Fruit fly (Drosophila melanogaster) whole organism, embryonic: ENCODE measurements around the gene CG5050.
A peak's percentile ranks its signal among the peaks of the same experiment; 100 is the strongest.

Experiments used
- CG10543 ChIP-seq: fragments of 200-800 bp; sonication (Bioruptor generic); optimal IDR thresholded peaks from 3 replicates; lab custom pipeline; 2017; ENCODE audit warnings: missing biosample characterization, mild to moderate bottlenecking, missing genetic modification characterization, moderate library complexity
- CG11085 ChIP-seq: fragments of 200-800 bp; sonication (Bioruptor generic); IDR thresholded peaks from 2 replicates; pipeline ENCODE4 v1.3.6; 2022; ENCODE audit warnings: missing biosample characterization, missing genetic modification characterization
- CG12155 ChIP-seq: fragments of 200-800 bp; sonication (Bioruptor generic); optimal IDR thresholded peaks from 3 replicates; lab custom pipeline; 2016; ENCODE audit warnings: missing biosample characterization, missing genetic modification characterization
- CG14710 ChIP-seq: fragments of 200-800 bp; sonication (Bioruptor generic); optimal IDR thresholded peaks from 3 replicates; lab custom pipeline; 2019; ENCODE audit warnings: missing biosample characterization, mild to moderate bottlenecking, missing genetic modification characterization, moderate library complexity
- CG17612 ChIP-seq: fragments of 200-800 bp; sonication (Bioruptor generic); IDR thresholded peaks from 2 replicates; pipeline ENCODE4 v1.3.6; 2022; ENCODE audit warnings: missing biosample characterization, missing genetic modification characterization
- CG32532 ChIP-seq: fragments of 200-800 bp; sonication (Bioruptor generic); IDR thresholded peaks from 2 replicates; pipeline ENCODE4 v1.3.6; 2022; ENCODE audit warnings: missing biosample characterization, missing genetic modification characterization
- CG34224 ChIP-seq: fragments of 200-800 bp; sonication (Bioruptor generic); IDR thresholded peaks from 3 replicates; pipeline ENCODE4 v1.3.6; 2022; ENCODE audit warnings: missing biosample characterization, missing genetic modification characterization; ENCODE audit not compliant: partially characterized antibody
- CG6272 ChIP-seq: fragments of 200-800 bp; sonication (Bioruptor generic); IDR thresholded peaks from 2 replicates; pipeline ENCODE4 v1.3.6; 2022; ENCODE audit warnings: missing biosample characterization, missing genetic modification characterization
- CG6813 ChIP-seq: fragments of 200-800 bp; sonication (Bioruptor generic); optimal IDR thresholded peaks from 2 replicates; lab custom pipeline; 2017; ENCODE audit warnings: missing biosample characterization, missing genetic modification characterization, mild to moderate bottlenecking, moderate library complexity, missing genetic modification reagents
- CG7839 ChIP-seq: fragments of 200-800 bp; sonication (Bioruptor generic); optimal IDR thresholded peaks from 3 replicates; lab custom pipeline; 2018; ENCODE audit warnings: missing biosample characterization, mild to moderate bottlenecking, missing genetic modification characterization, moderate library complexity
- CG9437 ChIP-seq: fragments of 200-800 bp; sonication (Bioruptor generic); optimal IDR thresholded peaks from 2 replicates; lab custom pipeline; 2018; ENCODE audit warnings: missing biosample characterization, mild to moderate bottlenecking, missing genetic modification characterization
- D19A ChIP-seq: fragments of 200-800 bp; optimal IDR thresholded peaks from 3 replicates; lab custom pipeline; 2019; ENCODE audit warnings: missing biosample characterization, mild to moderate bottlenecking, missing genetic modification characterization, moderate library complexity
- Dfd ChIP-seq, 2 experiments: fragments of >200 bp; optimal IDR thresholded peaks; 2 replicates each; lab custom pipeline; 2017; ENCODE audit warnings: missing biosample characterization in 2 of 2, missing genetic modification characterization in 2 of 2
- HmgD ChIP-seq: fragments of 200-800 bp; sonication (Bioruptor generic); optimal IDR thresholded peaks from 3 replicates; lab custom pipeline; 2016; ENCODE audit warnings: missing biosample characterization, missing genetic modification characterization
- Hmx ChIP-seq: fragments of 200-800 bp; sonication (Bioruptor generic); optimal IDR thresholded peaks from 2 replicates; lab custom pipeline; 2016; ENCODE audit warnings: missing biosample characterization, missing genetic modification characterization
- Kr ChIP-seq: fragments of 200-800 bp; sonication (Bioruptor generic); optimal IDR thresholded peaks from 2 replicates; lab custom pipeline; 2017; ENCODE audit warnings: missing biosample characterization, mild to moderate bottlenecking, missing genetic modification characterization
- Lim3 ChIP-seq: fragments of 200-800 bp; sonication (Bioruptor generic); IDR thresholded peaks from 2 replicates; pipeline ENCODE4 v1.3.6; 2022; ENCODE audit warnings: missing biosample characterization, missing genetic modification characterization
- MESR4 ChIP-seq: fragments of 200-800 bp; sonication (Bioruptor generic); optimal IDR thresholded peaks from 2 replicates; lab custom pipeline; 2018; ENCODE audit warnings: missing biosample characterization, mild to moderate bottlenecking, missing genetic modification characterization, moderate library complexity
- NC2α ChIP-seq: fragments of 200-800 bp; sonication (Bioruptor generic); optimal IDR thresholded peaks from 2 replicates; lab custom pipeline; 2016; ENCODE audit warnings: missing biosample characterization, missing genetic modification characterization
- Nf-YB ChIP-seq: fragments of 200-800 bp; sonication (Bioruptor generic); optimal IDR thresholded peaks from 3 replicates; lab custom pipeline; 2019; ENCODE audit warnings: missing biosample characterization, mild to moderate bottlenecking, missing genetic modification characterization, moderate library complexity
- Rfx ChIP-seq: fragments of 200-800 bp; sonication (Bioruptor generic); IDR thresholded peaks from 2 replicates; pipeline ENCODE4 v1.3.6; 2022; ENCODE audit warnings: missing biosample characterization, missing genetic modification characterization
- Xrp1 ChIP-seq: fragments of 200-800 bp; sonication (Bioruptor generic); IDR thresholded peaks from 2 replicates; pipeline ENCODE4 v1.3.6; 2022; ENCODE audit warnings: missing biosample characterization, missing genetic modification characterization
- dmrt99B ChIP-seq: fragments of 200-800 bp; sonication (Bioruptor generic); optimal IDR thresholded peaks from 2 replicates; lab custom pipeline; 2018; ENCODE audit warnings: missing biosample characterization, mild to moderate bottlenecking, missing genetic modification characterization, moderate library complexity
- emc ChIP-seq: fragments of 200-800 bp; sonication (Bioruptor generic); optimal IDR thresholded peaks from 2 replicates; lab custom pipeline; 2016; ENCODE audit warnings: missing biosample characterization, missing genetic modification characterization
- en ChIP-seq: fragments of 200-800 bp; sonication (Bioruptor generic); optimal IDR thresholded peaks from 2 replicates; lab custom pipeline; 2016; ENCODE audit warnings: missing biosample characterization, missing genetic modification characterization
- fd3F ChIP-seq: fragments of 200-800 bp; sonication (Bioruptor generic); optimal IDR thresholded peaks from 2 replicates; lab custom pipeline; 2018; ENCODE audit warnings: missing biosample characterization, mild to moderate bottlenecking, missing genetic modification characterization, moderate library complexity
- fd96Cb ChIP-seq: fragments of 200-800 bp; sonication (Bioruptor generic); optimal IDR thresholded peaks from 2 replicates; lab custom pipeline; 2018; ENCODE audit warnings: missing biosample characterization, mild to moderate bottlenecking, missing genetic modification characterization, moderate library complexity
- gcm ChIP-seq: fragments of 200-800 bp; sonication (Bioruptor generic); optimal IDR thresholded peaks from 2 replicates; lab custom pipeline; 2019; ENCODE audit warnings: missing biosample characterization, mild to moderate bottlenecking, missing genetic modification characterization, moderate library complexity
- grau ChIP-seq: fragments of 200-800 bp; optimal IDR thresholded peaks from 3 replicates; lab custom pipeline; 2019; ENCODE audit warnings: missing biosample characterization, mild to moderate bottlenecking, missing genetic modification characterization, moderate library complexity
- h ChIP-seq: fragments of >200 bp; optimal IDR thresholded peaks from 2 replicates; lab custom pipeline; 2017
- insv ChIP-seq, 2 experiments: fragments of 200-800 bp; sonication (Bioruptor generic); optimal IDR thresholded peaks; 3 replicates each; lab custom pipeline; 2016 to 2018; ENCODE audit warnings: missing biosample characterization in 2 of 2, missing genetic modification characterization in 2 of 2
- jigr1 ChIP-seq: fragments of 200-800 bp; sonication (Bioruptor generic); IDR thresholded peaks from 3 replicates; pipeline ENCODE4 v1.3.6; 2022; ENCODE audit warnings: missing biosample characterization, missing genetic modification characterization
- kni ChIP-seq: fragments of 200-800 bp; sonication (Bioruptor generic); optimal IDR thresholded peaks from 3 replicates; lab custom pipeline; 2017; ENCODE audit warnings: mild to moderate bottlenecking, missing biosample characterization, missing genetic modification reagents, missing genetic modification characterization
- lilli ChIP-seq: fragments of 200-800 bp; sonication (Bioruptor generic); optimal IDR thresholded peaks from 3 replicates; lab custom pipeline; 2016; ENCODE audit warnings: missing biosample characterization, missing genetic modification characterization
- nerfin-2 ChIP-seq: fragments of 200-800 bp; sonication (Bioruptor generic); IDR thresholded peaks from 2 replicates; pipeline ENCODE4 v1.3.6; 2022; ENCODE audit warnings: missing biosample characterization, missing genetic modification characterization; ENCODE audit not compliant: partially characterized antibody
- oc ChIP-seq: fragments of 200-800 bp; sonication (Bioruptor generic); optimal IDR thresholded peaks from 2 replicates; lab custom pipeline; 2018; ENCODE audit warnings: missing biosample characterization, mild to moderate bottlenecking, missing genetic modification characterization, moderate library complexity
- onecut ChIP-seq: fragments of 200-800 bp; sonication (Bioruptor generic); IDR thresholded peaks from 2 replicates; pipeline ENCODE4 v1.3.6; 2022; ENCODE audit warnings: missing biosample characterization, missing genetic modification characterization
- pita ChIP-seq: fragments of 200-800 bp; sonication (Bioruptor generic); optimal IDR thresholded peaks from 2 replicates; lab custom pipeline; 2017; ENCODE audit warnings: missing biosample characterization, mild to moderate bottlenecking, missing genetic modification characterization
- prd ChIP-seq, 3 experiments: fragments of >200 bp in 2 of 3; fragments of 200-800 bp in 1 of 3; sonication (Bioruptor generic) in 1 of 3; optimal IDR thresholded peaks in 2 of 3; IDR thresholded peaks in 1 of 3; 2 replicates in 2 of 3; 3 replicates in 1 of 3; pipeline versions ENCODE4 v1.3.6 to Lab custom; 2017 to 2022; ENCODE audit warnings: missing biosample characterization in 1 of 3, missing genetic modification characterization in 1 of 3
- sc ChIP-seq, 3 experiments: fragments of >200 bp in 2 of 3; fragments of 200-800 bp in 1 of 3; sonication (Bioruptor generic) in 1 of 3; optimal IDR thresholded peaks; 2 replicates in 2 of 3; 3 replicates in 1 of 3; lab custom pipeline; 2017; ENCODE audit warnings: mild to moderate bottlenecking in 1 of 3, missing biosample characterization in 1 of 3, missing genetic modification characterization in 1 of 3, missing genetic modification reagents in 1 of 3
- scrt ChIP-seq: fragments of 200-800 bp; sonication (Bioruptor generic); optimal IDR thresholded peaks from 2 replicates; lab custom pipeline; 2018; ENCODE audit warnings: missing biosample characterization, mild to moderate bottlenecking, missing genetic modification characterization, moderate library complexity
- sisA ChIP-seq: fragments of 200-800 bp; sonication (Bioruptor generic); IDR thresholded peaks from 2 replicates; pipeline ENCODE4 v1.3.6; 2022; ENCODE audit warnings: missing biosample characterization, missing genetic modification characterization
- so ChIP-seq: fragments of 200-800 bp; sonication (Bioruptor generic); IDR thresholded peaks from 3 replicates; pipeline ENCODE4 v1.3.6; 2022; ENCODE audit warnings: missing biosample characterization, missing genetic modification characterization
- sug ChIP-seq: fragments of 200-800 bp; optimal IDR thresholded peaks from 2 replicates; lab custom pipeline; 2019; ENCODE audit warnings: missing biosample characterization, mild to moderate bottlenecking, missing genetic modification characterization, moderate library complexity
- tap ChIP-seq: fragments of 200-800 bp; optimal IDR thresholded peaks from 3 replicates; lab custom pipeline; 2019; ENCODE audit warnings: missing biosample characterization, mild to moderate bottlenecking, missing genetic modification characterization, moderate library complexity
- tgo ChIP-seq: fragments of 200-800 bp; sonication (Bioruptor generic); IDR thresholded peaks from 3 replicates; pipeline ENCODE4 v1.3.6; 2022; ENCODE audit warnings: missing biosample characterization, missing genetic modification characterization
- twi ChIP-seq: fragments of 200-800 bp; optimal IDR thresholded peaks from 2 replicates; lab custom pipeline; 2019; ENCODE audit warnings: missing biosample characterization, mild to moderate bottlenecking, missing genetic modification characterization, moderate library complexity
- zen ChIP-seq: fragments of 200-800 bp; sonication (Bioruptor generic); optimal IDR thresholded peaks from 3 replicates; lab custom pipeline; 2018; ENCODE audit warnings: missing biosample characterization, mild to moderate bottlenecking, missing genetic modification characterization, moderate library complexity

The CG5050 gene

DNA sequence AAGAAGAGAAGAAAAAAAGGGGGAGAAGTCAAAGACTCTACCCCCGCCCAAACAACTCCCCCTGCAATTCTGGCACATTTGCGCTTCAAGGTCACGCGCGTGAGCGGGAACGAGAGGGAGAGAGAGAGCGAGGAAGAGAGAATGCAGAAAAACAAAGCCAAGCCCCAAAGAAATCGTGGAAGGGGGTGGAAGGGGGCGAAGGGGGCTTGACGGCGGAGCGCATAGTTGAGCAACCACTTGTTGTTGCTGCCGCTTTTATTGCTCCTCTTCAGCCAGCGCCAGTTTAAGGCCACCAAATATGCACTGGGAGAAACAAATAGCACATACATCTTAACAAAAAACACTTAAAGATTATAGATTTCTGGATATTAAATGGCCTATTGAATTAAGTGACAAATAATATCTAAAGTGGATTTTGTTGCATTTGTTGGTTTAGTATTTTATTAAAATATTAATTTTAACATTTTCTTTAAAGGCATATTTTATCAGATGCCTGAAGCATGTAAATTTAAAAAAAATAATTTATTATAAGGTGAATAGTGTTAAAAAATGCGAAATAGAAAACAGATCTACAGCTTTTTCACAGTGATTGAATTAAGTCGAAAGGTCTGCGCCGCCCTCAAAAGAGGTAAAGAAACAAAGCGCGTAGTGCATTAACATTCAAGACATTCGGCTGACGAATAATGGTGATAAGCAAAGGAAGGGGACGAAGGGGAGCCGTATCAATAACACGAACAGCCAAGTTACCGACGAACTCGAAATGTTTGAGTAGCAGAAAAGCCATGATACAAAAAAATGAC, 22.7 kb upstream of the CG5050 start (continued):
- TF ChIP-seq twi (tag; lab: Kevin White, UChicago): peak; percentile 73
- peak; percentile 93 for TF ChIP-seq zen (tag; lab: Kevin White, UChicago)
- no peak for TF ChIP-seq emc (GFP tag; lab: Kevin White, UChicago)
- no peak for TF ChIP-seq pita (GFP tag; lab: Kevin White, UChicago)
- TF ChIP-seq lilli (GFP tag; lab: Kevin White, UChicago): peak; percentile 67
- no peak for TF ChIP-seq h (lab: Kevin White, UChicago)
- peak; percentile 94 for TF ChIP-seq sisA
- peak; percentile 82 for TF ChIP-seq sug
- peak in 1 of 2 experiments; percentile 3 for TF ChIP-seq insv (GFP tag; optimal IDR thresholded peaks at IDR 0.05; lab: Kevin White, UChicago)
- peak; percentile 88 for TF ChIP-seq Nf-YB (GFP tag; lab: Kevin White, UChicago)
- no peak; the same call in 1 of the 2 replicates for TF ChIP-seq CG17612 (GFP tag; lab: Robert Waterston, UW)
- peak; percentile 83 for TF ChIP-seq kni (GFP tag; lab: Kevin White, UChicago)
- TF ChIP-seq onecut (GFP tag; lab: Robert Waterston, UW): peak; percentile 63
- TF ChIP-seq CG34224 (GFP tag; lab: Robert Waterston, UW): no peak
- TF ChIP-seq MESR4 (GFP tag; lab: Kevin White, UChicago): peak; percentile 8
- peak; percentile 74 for TF ChIP-seq tgo (GFP tag; lab: Robert Waterston, UW)
- TF ChIP-seq nerfin-2: no peak
- peak; percentile 90 for TF ChIP-seq CG6272 (GFP tag; lab: Robert Waterston, UW)
- TF ChIP-seq so (GFP tag; lab: Robert Waterston, UW): peak; percentile 96
- peak; percentile 81 for TF ChIP-seq fd3F
- peak; percentile 97 for TF ChIP-seq CG14710
- TF ChIP-seq Dfd (GFP tag; optimal IDR thresholded peaks at IDR 0.05; lab: Kevin White, UChicago): no peak
- TF ChIP-seq en (GFP tag; lab: Kevin White, UChicago): peak; percentile 36
- peak; percentile 83 for TF ChIP-seq Lim3 (GFP tag; lab: Robert Waterston, UW)
- no peak for TF ChIP-seq prd (optimal IDR thresholded peaks at IDR 0.05; lab: Kevin White, UChicago)
- peak; percentile 92 for TF ChIP-seq prd (GFP tag; IDR thresholded peaks at IDR 0.05; lab: Robert Waterston, UW)
- no peak for TF ChIP-seq sc (optimal IDR thresholded peaks at IDR 0.05; lab: Kevin White, UChicago)
- peak; percentile 92 for TF ChIP-seq sc (GFP tag; optimal IDR thresholded peaks at IDR 0.05; lab: Kevin White, UChicago)
- TF ChIP-seq CG7839 (tag; lab: Kevin White, UChicago): peak; percentile 94
- peak; percentile 96 for TF ChIP-seq grau (tag; lab: Kevin White, UChicago)
- peak; percentile 98 for TF ChIP-seq tap (tag; lab: Kevin White, UChicago)
- peak; percentile 83 for TF ChIP-seq CG10543 (GFP tag; lab: Kevin White, UChicago)
- peak; percentile 58; the same call in 1 of the 2 replicates for TF ChIP-seq Rfx
- TF ChIP-seq fd96Cb (tag; lab: Kevin White, UChicago): peak; percentile 99
- peak; percentile 96 for TF ChIP-seq CG9437 (GFP tag; lab: Kevin White, UChicago)
- peak; percentile 97 for TF ChIP-seq gcm
- peak; percentile 93 for TF ChIP-seq CG6813 (GFP tag; lab: Kevin White, UChicago)
- TF ChIP-seq D19A: peak; percentile 81
- TF ChIP-seq CG32532 (GFP tag; lab: Robert Waterston, UW): peak; percentile 87
- TF ChIP-seq NC2α: no peak
- TF ChIP-seq dmrt99B: peak; percentile 100
- TF ChIP-seq jigr1 (GFP tag; lab: Robert Waterston, UW): peak; percentile 93; the same call in 2 of the 3 replicates
- peak; percentile 82 for TF ChIP-seq CG11085 (GFP tag; lab: Robert Waterston, UW)
- peak; percentile 91 for TF ChIP-seq scrt (GFP tag; lab: Kevin White, UChicago)
- peak; percentile 53 for TF ChIP-seq oc
- peak; percentile 94 for TF ChIP-seq Xrp1 (GFP tag; lab: Robert Waterston, UW)
- TF ChIP-seq HmgD (GFP tag; lab: Kevin White, UChicago): no peak
- peak; percentile 48 for TF ChIP-seq Hmx (GFP tag; lab: Kevin White, UChicago)
- peak; percentile 87 for TF ChIP-seq CG12155 (GFP tag; lab: Kevin White, UChicago)
- TF ChIP-seq Kr (GFP tag; lab: Kevin White, UChicago): no peak
